Fruit fly (Drosophila melanogaster): ENCODE measurements around the gene Pxt.

dm6 chr3R:17711646-17711975 lies 7.6 kb upstream of the Pxt start:
- TF ChIP-seq CTCF (optimal IDR thresholded peaks at IDR 0.05) = no peak
- TF ChIP-seq CG8478 (optimal IDR thresholded peaks at IDR 0.05) = no peak
